Worm (Caenorhabditis elegans): ENCODE data around the gene puf-5.

DNA sequence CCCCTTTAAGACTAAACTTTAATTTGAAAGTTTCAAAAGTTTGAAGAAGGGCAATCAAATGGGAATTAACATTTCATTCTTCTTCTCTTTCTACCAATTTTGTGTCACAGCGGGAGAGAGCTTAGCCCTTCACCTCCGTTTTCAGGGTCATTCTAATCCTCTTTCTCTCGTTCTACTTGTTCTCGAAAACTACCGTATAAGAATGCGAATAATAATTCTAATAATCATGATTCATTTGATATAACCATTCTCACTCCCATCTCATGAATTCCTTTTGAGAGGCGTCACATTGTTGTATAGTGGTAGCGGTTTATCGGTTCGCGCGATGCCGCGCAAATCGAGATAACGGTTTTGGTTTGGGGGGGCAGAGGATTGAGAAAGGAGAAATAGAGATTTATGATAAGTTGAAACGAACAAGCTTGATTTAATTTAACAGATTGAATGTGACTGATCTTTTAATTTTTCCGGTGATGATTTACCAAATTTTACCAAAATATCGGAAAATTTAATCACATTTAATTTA is 46.1 kb upstream of the puf-5 start:
- TF ChIP-seq him-1 (tag; optimal IDR thresholded peaks at IDR 0.05) (no peak), W03F9.2 (tag; optimal IDR thresholded peaks at IDR 0.05) (no peak), dao-5 (tag; optimal IDR thresholded peaks at IDR 0.05) (no peak)

Measured in whole organism, L4/young adult.